Worm (Caenorhabditis elegans) whole organism, L4 larva: Measurements from ENCODE around the gene sri-46.

Experiments used
- F26F4.8 ChIP-seq: fragments of 200-800 bp; sonication (Bioruptor generic); conservative IDR thresholded peaks from 2 replicates; pipeline ENCODE4 v1.3.6; 2022; ENCODE audit warnings: missing genetic modification characterization, missing compliant biosample characterization
- F44E2.7 ChIP-seq: fragments of 200-800 bp; sonication (Bioruptor generic); IDR thresholded peaks from 2 replicates; pipeline ENCODE4 v2.1.2; 2022; ENCODE audit warnings: missing genetic modification characterization, missing compliant biosample characterization
- Y48G9A.11 ChIP-seq: fragments of 200-800 bp; sonication (Bioruptor generic); IDR thresholded peaks from 2 replicates; pipeline ENCODE4 v1.3.6; 2022; ENCODE audit warnings: missing genetic modification reagents, missing genetic modification characterization, missing compliant biosample characterization
- ZK337.2 ChIP-seq: fragments of 200-800 bp; sonication (Bioruptor generic); IDR thresholded peaks from 2 replicates; pipeline ENCODE4 v1.3.6; 2022; ENCODE audit warnings: missing genetic modification reagents, missing genetic modification characterization, missing compliant biosample characterization
- aha-1 ChIP-seq: fragments of 150-350 bp; peaks from one replicate; lab custom pipeline; 2014; ENCODE audit warnings: missing biosample characterization, missing genetic modification characterization
- attf-4 ChIP-seq: sonication (generic microtip); optimal IDR thresholded peaks from 3 replicates; lab custom pipeline; 2017; ENCODE audit warnings: missing biosample characterization, missing genetic modification characterization
- ctbp-1 ChIP-seq: fragments of 200-800 bp; sonication (Bioruptor generic); IDR thresholded peaks from 2 replicates; pipeline ENCODE4 v1.3.6; 2022; ENCODE audit warnings: missing genetic modification reagents, missing genetic modification characterization, missing compliant biosample characterization
- daf-16 ChIP-seq, 3 experiments: sonication (generic microtip); optimal IDR thresholded peaks; 2 replicates each; lab custom pipeline; 2016 to 2017; ENCODE audit warnings: missing genetic modification characterization in 3 of 3, missing genetic modification reagents in 3 of 3, mild to moderate bottlenecking in 2 of 3, missing compliant biosample characterization in 2 of 3, missing biosample characterization in 1 of 3, moderate library complexity in 1 of 3
- dmd-8 ChIP-seq: fragments of 200-800 bp; sonication (Bioruptor generic); IDR thresholded peaks from 2 replicates; pipeline ENCODE4 v1.3.6; 2022; ENCODE audit warnings: missing genetic modification characterization, missing compliant biosample characterization
- dpl-1 ChIP-seq: fragments of 150-350 bp; optimal IDR thresholded peaks from 2 replicates; lab custom pipeline; 2014; ENCODE audit warnings: missing biosample characterization, missing genetic modification reagents, missing genetic modification characterization
- dve-1 ChIP-seq: sonication (generic microtip); optimal IDR thresholded peaks from 2 replicates; lab custom pipeline; 2017; ENCODE audit warnings: antibody characterized with exemption, mild to moderate bottlenecking, missing genetic modification characterization, missing compliant biosample characterization; ENCODE audit not compliant: insufficient read depth
- hlh-11 ChIP-seq: fragments of 200-800 bp; sonication (Bioruptor generic); optimal IDR thresholded peaks from 2 replicates; lab custom pipeline; 2018; ENCODE audit warnings: mild to moderate bottlenecking, missing genetic modification characterization, missing compliant biosample characterization
- hlh-30 ChIP-seq: sonication (generic microtip); optimal IDR thresholded peaks from 2 replicates; lab custom pipeline; 2017; ENCODE audit warnings: antibody characterized with exemption, mild to moderate bottlenecking, missing genetic modification characterization, missing compliant biosample characterization; ENCODE audit not compliant: insufficient read depth
- hmg-1.1 ChIP-seq: fragments of 200-800 bp; sonication (Bioruptor generic); IDR thresholded peaks from 2 replicates; pipeline ENCODE4 v1.3.6; 2022; ENCODE audit warnings: missing genetic modification reagents, missing genetic modification characterization, missing compliant biosample characterization
- jun-1 ChIP-seq: fragments of 150-350 bp; optimal IDR thresholded peaks from 2 replicates; lab custom pipeline; 2014; ENCODE audit warnings: missing biosample characterization, missing genetic modification reagents, missing genetic modification characterization
- lim-7 ChIP-seq: fragments of 200-800 bp; sonication (Bioruptor generic); IDR thresholded peaks from 2 replicates; pipeline ENCODE4 v1.3.6; 2022; ENCODE audit warnings: missing genetic modification characterization, missing compliant biosample characterization
- lin-1 ChIP-seq: fragments of 200-800 bp; sonication (Bioruptor generic); IDR thresholded peaks from 2 replicates; pipeline ENCODE4 v1.3.6; 2022; ENCODE audit warnings: missing genetic modification reagents, missing genetic modification characterization, missing compliant biosample characterization
- lin-13 ChIP-seq: fragments of 150-350 bp; optimal IDR thresholded peaks from 2 replicates; lab custom pipeline; 2014; ENCODE audit warnings: missing biosample characterization, missing genetic modification reagents, missing genetic modification characterization
- lin-15B ChIP-seq: fragments of 150-350 bp; sonication (generic microtip); optimal IDR thresholded peaks from 3 replicates; lab custom pipeline; 2014; ENCODE audit warnings: missing biosample characterization, missing genetic modification characterization
- lsy-2 ChIP-seq, 2 experiments: fragments of 150-350 bp in 1 of 2; sonication (generic microtip) in 1 of 2; optimal IDR thresholded peaks; 2 replicates each; lab custom pipeline; 2014 to 2017; ENCODE audit warnings: missing biosample characterization in 2 of 2, missing genetic modification characterization in 2 of 2
- madf-9 ChIP-seq: fragments of 200-800 bp; sonication (Bioruptor generic); conservative IDR thresholded peaks from 2 replicates; pipeline ENCODE4 v1.3.6; 2022; ENCODE audit warnings: missing genetic modification reagents, missing genetic modification characterization, missing compliant biosample characterization
- mdl-1 ChIP-seq, 2 experiments: fragments of 150-350 bp in 1 of 2; sonication (generic microtip) in 1 of 2; optimal IDR thresholded peaks; 2 replicates each; lab custom pipeline; 2014 to 2017; ENCODE audit warnings: missing biosample characterization in 2 of 2, missing genetic modification characterization in 2 of 2
- mxl-3 ChIP-seq: fragments of 200-800 bp; sonication (Bioruptor generic); optimal IDR thresholded peaks from 2 replicates; lab custom pipeline; 2018; ENCODE audit warnings: mild to moderate bottlenecking, missing genetic modification characterization, missing compliant biosample characterization
- nhr-28 ChIP-seq: fragments of 150-350 bp; optimal IDR thresholded peaks from 2 replicates; lab custom pipeline; 2014; ENCODE audit warnings: missing biosample characterization, missing genetic modification characterization
- pha-4 ChIP-seq, 2 experiments: fragments of 150-350 bp in 1 of 2; fragments of 200-800 bp in 1 of 2; sonication (Bioruptor generic) in 1 of 2; IDR thresholded peaks in 1 of 2; optimal IDR thresholded peaks in 1 of 2; 2 replicates each; pipeline versions ENCODE4 v1.3.6 to Lab custom; 2014 to 2022; ENCODE audit warnings: missing genetic modification characterization in 2 of 2, missing genetic modification reagents in 2 of 2, missing biosample characterization in 1 of 2, missing compliant biosample characterization in 1 of 2
- php-3 ChIP-seq: fragments of 200-800 bp; sonication (Bioruptor generic); IDR thresholded peaks from 2 replicates; pipeline ENCODE4 v1.3.6; 2022; ENCODE audit warnings: missing genetic modification reagents, missing genetic modification characterization, missing compliant biosample characterization
- rbr-2 ChIP-seq: sonication (generic microtip); optimal IDR thresholded peaks from 2 replicates; lab custom pipeline; 2016; ENCODE audit warnings: missing genotype, missing genetic modification characterization, missing compliant biosample characterization
- sdz-12 ChIP-seq: fragments of 200-800 bp; sonication (Bioruptor generic); optimal IDR thresholded peaks from 2 replicates; lab custom pipeline; 2018; ENCODE audit warnings: mild to moderate bottlenecking, missing genetic modification characterization, missing compliant biosample characterization
- set-16 ChIP-seq: fragments of 200-800 bp; sonication (Bioruptor generic); IDR thresholded peaks from 2 replicates; pipeline ENCODE4 v1.3.6; 2022; ENCODE audit warnings: missing genetic modification reagents, missing genetic modification characterization, missing compliant biosample characterization
- skn-1 ChIP-seq: fragments of 150-350 bp; optimal IDR thresholded peaks from 2 replicates; lab custom pipeline; 2014; ENCODE audit warnings: missing biosample characterization, missing genetic modification characterization
- snpc-4 ChIP-seq: fragments of 150-350 bp; optimal IDR thresholded peaks from 2 replicates; lab custom pipeline; 2014; ENCODE audit warnings: missing biosample characterization, missing genetic modification characterization
- unc-39 ChIP-seq: sonication (generic microtip); optimal IDR thresholded peaks from 2 replicates; lab custom pipeline; 2017; ENCODE audit warnings: missing biosample characterization, missing genetic modification characterization
- unc-62 ChIP-seq, 3 experiments: fragments of 150-350 bp in 1 of 3; sonication (generic microtip); optimal IDR thresholded peaks in 2 of 3; peaks in 1 of 3; 1 replicate in 1 of 3; 2 replicates in 2 of 3; lab custom pipeline; 2014 to 2017; ENCODE audit warnings: missing biosample characterization in 3 of 3, missing genetic modification characterization in 3 of 3, missing genetic modification reagents in 3 of 3, missing genotype in 1 of 3
- zag-1 ChIP-seq: fragments of 150-350 bp; optimal IDR thresholded peaks from 2 replicates; lab custom pipeline; 2014; ENCODE audit warnings: missing biosample characterization, missing genetic modification characterization
- zfp-2 ChIP-seq: sonication (generic microtip); optimal IDR thresholded peaks from 2 replicates; lab custom pipeline; 2016; ENCODE audit warnings: mild to moderate bottlenecking, missing genetic modification characterization, missing compliant biosample characterization
- zip-2 ChIP-seq: fragments of 150-350 bp; optimal IDR thresholded peaks from 2 replicates; lab custom pipeline; 2014; ENCODE audit warnings: missing biosample characterization, missing genetic modification characterization
- ztf-11 ChIP-seq: fragments of 150-350 bp; optimal IDR thresholded peaks from 2 replicates; lab custom pipeline; 2014; ENCODE audit warnings: missing biosample characterization, missing genetic modification characterization
- ztf-7 ChIP-seq: fragments of 150-350 bp; optimal IDR thresholded peaks from 2 replicates; lab custom pipeline; 2014; ENCODE audit warnings: missing biosample characterization, missing genetic modification characterization

Gene sri-46

DNA sequence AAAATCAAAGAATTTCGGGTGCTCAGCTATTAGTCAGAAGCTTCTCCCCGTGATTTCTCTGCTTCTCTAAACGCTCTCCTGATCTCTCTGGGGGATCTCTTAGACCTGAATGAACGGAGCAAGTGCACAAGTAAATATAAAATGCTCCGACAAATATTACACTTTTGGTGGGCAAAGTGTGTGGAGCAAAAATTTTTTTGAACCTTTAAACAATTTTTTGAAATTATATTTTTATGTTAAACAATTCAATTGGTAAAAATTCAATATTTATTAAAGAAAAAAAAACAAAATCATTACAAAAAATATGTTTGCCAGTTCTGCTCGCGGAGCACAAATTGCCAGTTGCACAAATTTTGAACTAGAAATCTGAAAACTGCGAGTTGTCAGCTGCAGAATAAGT, 31.5 kb downstream of the sri-46 start, which contains the start of gene K07E8.6:
Gene K07E8.6, minus strand, starts transcription at position 101 of the 400 bp plus-strand sequence.
- TF ChIP-seq zag-1 (tag; lab: Kevin White, UChicago): no peak
- no peak for TF ChIP-seq lsy-2 (tag; optimal IDR thresholded peaks at IDR 0.05; lab: Kevin White, UChicago)
- no peak for TF ChIP-seq zfp-2
- TF ChIP-seq zip-2 (tag; lab: Kevin White, UChicago): no peak
- no peak for TF ChIP-seq attf-4 (tag; lab: Kevin White, UChicago)
- no peak for TF ChIP-seq F44E2.7
- TF ChIP-seq ztf-7 (tag; lab: Kevin White, UChicago): no peak
- no peak for TF ChIP-seq Y48G9A.11
- no peak for TF ChIP-seq set-16 (GFP tag; lab: Robert Waterston, UW)
- TF ChIP-seq sdz-12 (GFP tag; lab: Kevin White, UChicago): no peak
- no peak for TF ChIP-seq aha-1
- TF ChIP-seq lin-15B: no peak
- no peak for TF ChIP-seq jun-1 (tag; lab: Kevin White, UChicago)
- TF ChIP-seq unc-39: no peak

DNA sequence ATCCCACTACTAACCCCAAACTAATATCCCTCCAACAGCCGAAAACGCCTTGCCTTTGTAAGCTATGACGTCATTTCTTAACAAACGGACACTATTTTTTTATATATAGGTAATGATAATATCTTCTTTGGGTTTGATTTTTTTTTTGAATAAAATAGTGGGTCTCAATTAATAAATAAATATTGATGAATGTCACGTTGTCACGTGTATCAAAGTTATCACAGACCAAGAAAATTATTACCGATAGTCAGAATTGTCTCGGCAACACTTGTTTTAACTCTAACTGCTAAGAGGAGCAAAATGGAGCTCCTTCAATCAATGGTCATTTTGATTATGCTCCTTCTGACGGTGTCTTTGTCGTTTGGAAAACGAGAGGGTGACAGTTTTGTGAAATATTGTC, 36.9 kb downstream of the sri-46 start, which contains the start of gene T04B8.1:
Gene T04B8.1, plus strand, starts transcription at position 301 of the 400 bp plus-strand sequence.
- TF ChIP-seq aha-1: peak; percentile 29
- no peak for TF ChIP-seq Y48G9A.11

DNA sequence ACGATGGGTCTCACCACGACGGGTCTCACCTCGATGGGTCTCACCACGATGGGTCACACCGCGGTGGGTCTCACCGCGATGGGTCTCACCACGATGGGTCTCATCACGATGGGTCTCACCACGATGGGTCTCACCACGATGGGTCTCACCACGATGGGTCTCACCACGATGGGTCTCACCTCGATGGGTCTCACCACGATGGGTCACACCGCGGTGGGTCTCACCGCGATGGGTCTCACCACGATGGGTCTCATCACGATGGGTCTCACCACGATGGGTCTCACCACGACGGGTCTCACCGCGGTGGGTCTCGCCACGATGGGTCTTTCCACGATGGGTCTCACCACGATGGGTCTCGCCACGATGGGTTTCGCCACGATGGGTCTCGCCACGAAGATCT, 37.8 kb downstream of the sri-46 start:
- peak; percentile 81 for TF ChIP-seq set-16 (GFP tag; lab: Robert Waterston, UW)

- TF ChIP-seq lim-7 (GFP tag; lab: Robert Waterston, UW): peak; percentile 48; the same call in 1 of the 2 replicates
- TF ChIP-seq, all 104 proteins: peak for 1; not testable (repeated sequence) for 103
Measured at ce11 chrII:632545-632944, 38.4 kb downstream of the sri-46 start.

- TF ChIP-seq skn-1 (no peak), snpc-4 (tag; lab: Kevin White, UChicago) (no peak), dmd-8 (GFP tag; lab: Robert Waterston, UW) (no peak), sdz-12 (GFP tag; lab: Kevin White, UChicago) (no peak), madf-9 (no peak), unc-62 (GFP tag; optimal IDR thresholded peaks at IDR 0.05 in 1 of 2; lab: Kevin White, UChicago) (peak in 1 of 2 experiments; percentile 95), unc-62 (tag; optimal IDR thresholded peaks at IDR 0.05; lab: Kevin White, UChicago) (no peak)
Measured at ce11 chrII:627913-628312, 43.0 kb downstream of the sri-46 start.

- TF ChIP-seq nhr-28 (tag; lab: Kevin White, UChicago): no peak
- no peak for TF ChIP-seq php-3
- no peak for TF ChIP-seq hlh-11 (tag; lab: Kevin White, UChicago)
Measured at ce11 chrII:627205-627604, 43.7 kb downstream of the sri-46 start, which contains the start of gene arrd-1. Gene arrd-1, plus strand, starts transcription at chrII:627505.

- TF ChIP-seq mxl-3 (GFP tag; lab: Kevin White, UChicago) (peak; percentile 50), hlh-11 (tag; lab: Kevin White, UChicago) (peak; percentile 66), ZK337.2 (GFP tag; lab: Robert Waterston, UW) (0 out of 2 replicates have a peak, but pooled peaks have one; percentile 2), lin-1 (GFP tag; lab: Robert Waterston, UW) (no peak), daf-16 (GFP tag; optimal IDR thresholded peaks at IDR 0.05; lab: Kevin White, UChicago) (peak in 1 of 2 experiments; percentile 42), daf-16 (tag; optimal IDR thresholded peaks at IDR 0.05; lab: Kevin White, UChicago) (no peak), dpl-1 (GFP tag; lab: Kevin White, UChicago) (peak; percentile 3), nhr-28 (tag; lab: Kevin White, UChicago) (peak; percentile 85), ctbp-1 (no peak), F26F4.8 (GFP tag; lab: Robert Waterston, UW) (no peak), dve-1 (tag; lab: Kevin White, UChicago) (peak; percentile 40), ztf-11 (tag; lab: Kevin White, UChicago) (no peak), mdl-1 (tag; optimal IDR thresholded peaks at IDR 0.05; lab: Kevin White, UChicago) (peak in 1 of 2 experiments; percentile 17), unc-62 (GFP tag; optimal IDR thresholded peaks at IDR 0.05 in 1 of 2; lab: Kevin White, UChicago) (peak in 1 of 2 experiments; percentile 5), unc-62 (tag; optimal IDR thresholded peaks at IDR 0.05; lab: Kevin White, UChicago) (no peak), hlh-30 (tag; lab: Kevin White, UChicago) (peak; percentile 65), hmg-1.1 (GFP tag; lab: Robert Waterston, UW) (0 out of 2 replicates have a peak, but pooled peaks have one; percentile 38), lin-13 (GFP tag; lab: Kevin White, UChicago) (no peak), rbr-2 (peak; percentile 34), set-16 (GFP tag; lab: Robert Waterston, UW) (peak; percentile 20; the same call in 1 of the 2 replicates), pha-4 (GFP tag; IDR thresholded peaks at IDR 0.05; lab: Robert Waterston, UW) (no peak), pha-4 (tag; optimal IDR thresholded peaks at IDR 0.05; lab: Kevin White, UChicago) (peak; percentile 5)
Measured at ce11 chrII:625926-626325, 45.0 kb downstream of the sri-46 start.
